Worm (Caenorhabditis elegans) whole organism, L1 larva: Measurements from ENCODE around the gene D2021.4.

Experiments used
- C34B4.2 ChIP-seq: sonication (generic microtip); optimal IDR thresholded peaks from 2 replicates; lab custom pipeline; 2017; ENCODE audit warnings: mild to moderate bottlenecking, missing genetic modification characterization, missing compliant biosample characterization
- F16B12.6 ChIP-seq: fragments of 150-350 bp; optimal IDR thresholded peaks from 2 replicates; lab custom pipeline; 2014; ENCODE audit warnings: missing biosample characterization, missing genetic modification characterization
- aha-1 ChIP-seq: fragments of 150-350 bp; optimal IDR thresholded peaks from 2 replicates; lab custom pipeline; 2014; ENCODE audit warnings: missing biosample characterization, missing genetic modification characterization
- alr-1 ChIP-seq: fragments of 200-800 bp; sonication (Bioruptor generic); optimal IDR thresholded peaks from 2 replicates; lab custom pipeline; 2018; ENCODE audit warnings: borderline replicate concordance, mild to moderate bottlenecking, missing genetic modification characterization, missing compliant biosample characterization
- ama-1 ChIP-seq: fragments of 150-350 bp; optimal IDR thresholded peaks from 2 replicates; lab custom pipeline; 2014
- blmp-1 ChIP-seq: fragments of 150-350 bp; optimal IDR thresholded peaks from 2 replicates; lab custom pipeline; 2014; ENCODE audit warnings: missing biosample characterization, missing genetic modification characterization
- ceh-63 ChIP-seq: fragments of 200-800 bp; sonication (Bioruptor generic); optimal IDR thresholded peaks from 2 replicates; lab custom pipeline; 2018; ENCODE audit warnings: mild to moderate bottlenecking, missing genetic modification characterization, missing compliant biosample characterization
- ceh-90 ChIP-seq: sonication (generic microtip); optimal IDR thresholded peaks from 2 replicates; lab custom pipeline; 2016; ENCODE audit warnings: missing genetic modification characterization, missing compliant biosample characterization
- dpl-1 ChIP-seq, 3 experiments: fragments of 150-350 bp in 2 of 3; sonication (generic microtip) in 1 of 3; optimal IDR thresholded peaks; 2 replicates each; lab custom pipeline; 2014 to 2017; ENCODE audit warnings: missing biosample characterization in 3 of 3, missing genetic modification characterization in 3 of 3, missing genetic modification reagents in 3 of 3
- dsc-1 ChIP-seq: sonication (generic microtip); optimal IDR thresholded peaks from 2 replicates; lab custom pipeline; 2016; ENCODE audit warnings: mild to moderate bottlenecking, missing genetic modification characterization, missing compliant biosample characterization
- efl-3 ChIP-seq: fragments of 200-800 bp; sonication (Bioruptor generic); optimal IDR thresholded peaks from 2 replicates; lab custom pipeline; 2018; ENCODE audit warnings: mild to moderate bottlenecking, missing genetic modification characterization, missing compliant biosample characterization
- egl-13 ChIP-seq: sonication (generic microtip); optimal IDR thresholded peaks from 2 replicates; lab custom pipeline; 2016; ENCODE audit warnings: missing genotype, missing genetic modification reagents, missing genetic modification characterization, missing compliant biosample characterization
- elt-2 ChIP-seq: sonication (generic microtip); optimal IDR thresholded peaks from 2 replicates; lab custom pipeline; 2016; ENCODE audit warnings: missing genetic modification characterization, mild to moderate bottlenecking, inconsistent platforms, missing compliant biosample characterization, missing genetic modification reagents
- ets-5 ChIP-seq: fragments of 200-800 bp; sonication (Bioruptor generic); IDR thresholded peaks from 2 replicates; pipeline ENCODE4 v1.3.6; 2022; ENCODE audit warnings: missing genetic modification characterization, missing compliant biosample characterization
- fkh-4 ChIP-seq: sonication (generic microtip); optimal IDR thresholded peaks from 2 replicates; lab custom pipeline; 2016; ENCODE audit warnings: missing compliant biosample characterization, missing genetic modification characterization, borderline replicate concordance
- fkh-8 ChIP-seq: sonication (generic microtip); optimal IDR thresholded peaks from 2 replicates; lab custom pipeline; 2016; ENCODE audit warnings: mild to moderate bottlenecking, missing genetic modification characterization, missing compliant biosample characterization
- grh-1 ChIP-seq: fragments of 200-800 bp; sonication (Bioruptor generic); IDR thresholded peaks from 2 replicates; pipeline ENCODE4 v1.3.6; 2022; ENCODE audit warnings: missing genetic modification reagents, missing genetic modification characterization, missing compliant biosample characterization
- hlh-17 ChIP-seq: fragments of 200-800 bp; sonication (Bioruptor generic); optimal IDR thresholded peaks from 2 replicates; lab custom pipeline; 2018; ENCODE audit warnings: missing genetic modification characterization, mild to moderate bottlenecking, missing compliant biosample characterization, moderate library complexity, borderline replicate concordance
- hpl-2 ChIP-seq: fragments of 150-350 bp; optimal IDR thresholded peaks from 2 replicates; lab custom pipeline; 2014; ENCODE audit warnings: missing biosample characterization, missing genetic modification reagents, missing genetic modification characterization
- irx-1 ChIP-seq: sonication (generic microtip); optimal IDR thresholded peaks from 2 replicates; lab custom pipeline; 2016; ENCODE audit warnings: missing genetic modification characterization, missing compliant biosample characterization
- jun-1 ChIP-seq: fragments of 150-350 bp; optimal IDR thresholded peaks from 2 replicates; lab custom pipeline; 2014; ENCODE audit warnings: missing biosample characterization, missing genetic modification reagents, missing genetic modification characterization
- lin-13 ChIP-seq: fragments of 150-350 bp; optimal IDR thresholded peaks from 2 replicates; lab custom pipeline; 2014; ENCODE audit warnings: missing biosample characterization, missing genetic modification reagents, missing genetic modification characterization
- lin-14 ChIP-seq: fragments of 200-800 bp; sonication (Bioruptor generic); optimal IDR thresholded peaks from 2 replicates; lab custom pipeline; 2018; ENCODE audit warnings: mild to moderate bottlenecking, missing genetic modification characterization, moderate library complexity, missing compliant biosample characterization
- lin-35 ChIP-seq, 2 experiments: fragments of 150-350 bp; optimal IDR thresholded peaks; 2 replicates each; lab custom pipeline; 2014; ENCODE audit warnings: missing biosample characterization in 2 of 2, missing genetic modification characterization in 2 of 2, missing genetic modification reagents in 2 of 2
- lin-39 ChIP-seq: fragments of 150-350 bp; optimal IDR thresholded peaks from 2 replicates; lab custom pipeline; 2014; ENCODE audit warnings: missing biosample characterization, missing genetic modification reagents, missing genetic modification characterization
- lsy-2 ChIP-seq, 2 experiments: fragments of 150-350 bp; optimal IDR thresholded peaks; 2 replicates each; lab custom pipeline; 2014; ENCODE audit warnings: missing biosample characterization in 2 of 2, missing genetic modification characterization in 2 of 2
- mab-9 ChIP-seq: fragments of 200-800 bp; sonication (Bioruptor generic); IDR thresholded peaks from 2 replicates; pipeline ENCODE4 v1.3.6; 2022; ENCODE audit warnings: missing genetic modification reagents, missing genetic modification characterization, missing compliant biosample characterization
- mdl-1 ChIP-seq, 2 experiments: fragments of 150-350 bp; optimal IDR thresholded peaks; 2 replicates each; lab custom pipeline; 2014 to 2017; ENCODE audit warnings: missing biosample characterization in 2 of 2, missing genetic modification characterization in 2 of 2, inconsistent platforms in 1 of 2
- mep-1 ChIP-seq: fragments of 150-350 bp; optimal IDR thresholded peaks from 2 replicates; lab custom pipeline; 2014; ENCODE audit warnings: missing biosample characterization, missing genetic modification characterization
- nhr-12 ChIP-seq: sonication (generic microtip); optimal IDR thresholded peaks from 2 replicates; lab custom pipeline; 2017; ENCODE audit warnings: missing biosample characterization, missing genetic modification characterization
- nhr-237 ChIP-seq: fragments of 150-350 bp; optimal IDR thresholded peaks from 2 replicates; lab custom pipeline; 2014; ENCODE audit warnings: missing biosample characterization, missing genetic modification characterization
- nhr-47 ChIP-seq: sonication (generic microtip); optimal IDR thresholded peaks from 2 replicates; lab custom pipeline; 2016; ENCODE audit warnings: mild to moderate bottlenecking, missing genetic modification characterization, moderate library complexity, missing compliant biosample characterization
- nhr-71 ChIP-seq: sonication (generic microtip); optimal IDR thresholded peaks from 2 replicates; lab custom pipeline; 2016; ENCODE audit warnings: mild to moderate bottlenecking, missing genetic modification characterization, moderate library complexity, missing compliant biosample characterization
- nhr-76 ChIP-seq: sonication (generic microtip); optimal IDR thresholded peaks from 2 replicates; lab custom pipeline; 2017; ENCODE audit warnings: missing biosample characterization, missing genetic modification characterization
- nhr-77 ChIP-seq: fragments of 150-350 bp; optimal IDR thresholded peaks from 2 replicates; lab custom pipeline; 2014; ENCODE audit warnings: missing biosample characterization, missing genetic modification characterization
- pax-3 ChIP-seq: fragments of 200-800 bp; sonication (Bioruptor generic); optimal IDR thresholded peaks from 2 replicates; lab custom pipeline; 2018; ENCODE audit warnings: mild to moderate bottlenecking, missing genetic modification characterization, moderate library complexity, missing compliant biosample characterization
- pqm-1 ChIP-seq: sonication (generic microtip); optimal IDR thresholded peaks from 3 replicates; lab custom pipeline; 2017; ENCODE audit warnings: missing biosample characterization, missing genetic modification characterization
- skn-1 ChIP-seq: fragments of 150-350 bp; optimal IDR thresholded peaks from 2 replicates; lab custom pipeline; 2014; ENCODE audit warnings: missing biosample characterization, missing genetic modification characterization
- snpc-4 ChIP-seq: fragments of 150-350 bp; optimal IDR thresholded peaks from 2 replicates; lab custom pipeline; 2014; ENCODE audit warnings: missing biosample characterization, missing genetic modification characterization
- snu-23 ChIP-seq: sonication (generic microtip); optimal IDR thresholded peaks from 2 replicates; lab custom pipeline; 2016; ENCODE audit warnings: missing genetic modification characterization, missing compliant biosample characterization
- sup-37 ChIP-seq: fragments of 200-800 bp; sonication (Bioruptor generic); optimal IDR thresholded peaks from 2 replicates; lab custom pipeline; 2018; ENCODE audit warnings: mild to moderate bottlenecking, missing genetic modification characterization, missing compliant biosample characterization
- swsn-7 ChIP-seq: sonication (generic microtip); optimal IDR thresholded peaks from 2 replicates; lab custom pipeline; 2016; ENCODE audit warnings: missing genetic modification characterization, missing compliant biosample characterization
- tlp-1 ChIP-seq: fragments of 150-350 bp; optimal IDR thresholded peaks from 2 replicates; lab custom pipeline; 2014; ENCODE audit warnings: missing biosample characterization, missing genetic modification characterization
- unc-130 ChIP-seq: fragments of 150-350 bp; optimal IDR thresholded peaks from 2 replicates; lab custom pipeline; 2017; ENCODE audit warnings: missing biosample characterization, missing genetic modification characterization, inconsistent platforms
- vab-15 ChIP-seq: sonication (generic microtip); optimal IDR thresholded peaks from 2 replicates; lab custom pipeline; 2017; ENCODE audit warnings: missing genotype, mild to moderate bottlenecking, missing genetic modification characterization, missing compliant biosample characterization
- xbp-1 ChIP-seq: sonication (generic microtip); optimal IDR thresholded peaks from 2 replicates; lab custom pipeline; 2016; ENCODE audit warnings: missing genetic modification characterization, missing compliant biosample characterization
- zag-1 ChIP-seq: fragments of 150-350 bp; optimal IDR thresholded peaks from 2 replicates; lab custom pipeline; 2014; ENCODE audit warnings: missing biosample characterization, missing genetic modification characterization
- zip-4 ChIP-seq: fragments of 200-800 bp; sonication (Bioruptor generic); optimal IDR thresholded peaks from 2 replicates; lab custom pipeline; 2018; ENCODE audit warnings: mild to moderate bottlenecking, missing genetic modification characterization, moderate library complexity, missing compliant biosample characterization
- ztf-11 ChIP-seq, 2 experiments: sonication (generic microtip); optimal IDR thresholded peaks; 2 replicates each; lab custom pipeline; 2016 to 2017; ENCODE audit warnings: missing genetic modification characterization in 2 of 2, missing biosample characterization in 1 of 2, missing compliant biosample characterization in 1 of 2
- ztf-4 ChIP-seq: fragments of 150-350 bp; optimal IDR thresholded peaks from 2 replicates; lab custom pipeline; 2014; ENCODE audit warnings: missing biosample characterization, missing genetic modification characterization

The D2021.4 gene

ce11 chrX:8550099-8550498 is 1.2 kb upstream of the D2021.4 start (continued):
- TF ChIP-seq unc-130 (tag; lab: Kevin White, UChicago), result no peak
- TF ChIP-seq irx-1 (tag; lab: Kevin White, UChicago), result no peak
- TF ChIP-seq fkh-4 (tag; lab: Kevin White, UChicago), result no peak
- no peak for TF ChIP-seq hpl-2 (GFP tag; lab: Kevin White, UChicago)
- TF ChIP-seq mdl-1 (tag; optimal IDR thresholded peaks at IDR 0.05; lab: Kevin White, UChicago), result peak in 1 of 2 experiments; percentile 85
- peak; percentile 75 for TF ChIP-seq blmp-1 (tag; lab: Kevin White, UChicago)
- no peak for TF ChIP-seq F16B12.6 (tag; lab: Kevin White, UChicago)
- TF ChIP-seq nhr-12 (tag; lab: Kevin White, UChicago), result no peak
- peak; percentile 63 for TF ChIP-seq grh-1 (GFP tag; lab: Robert Waterston, UW)
- peak; percentile 90 for TF ChIP-seq lin-14 (GFP tag; lab: Kevin White, UChicago)
- no peak for TF ChIP-seq tlp-1 (tag; lab: Kevin White, UChicago)
- TF ChIP-seq lin-35 (GFP tag; optimal IDR thresholded peaks at IDR 0.05; lab: Kevin White, UChicago), result peak; percentile 6 to 80
- no peak for TF ChIP-seq mab-9 (GFP tag; lab: Robert Waterston, UW)
- TF ChIP-seq ets-5 (GFP tag; lab: Robert Waterston, UW), result no peak
- peak; percentile 56 for TF ChIP-seq nhr-47 (tag; lab: Kevin White, UChicago)
- TF ChIP-seq lin-13, result peak; percentile 19
- TF ChIP-seq nhr-76 (tag; lab: Kevin White, UChicago), result no peak
- TF ChIP-seq ceh-63, result no peak
- TF ChIP-seq vab-15 (tag; lab: Kevin White, UChicago), result no peak
- TF ChIP-seq pqm-1 (tag; lab: Kevin White, UChicago), result no peak
- no peak for TF ChIP-seq alr-1 (tag; lab: Kevin White, UChicago)
- no peak for TF ChIP-seq hlh-17
- TF ChIP-seq fkh-8 (tag; lab: Kevin White, UChicago), result no peak
- TF ChIP-seq nhr-237 (tag; lab: Kevin White, UChicago), result peak; percentile 56
- peak; percentile 35 to 69 for TF ChIP-seq lsy-2 (tag; optimal IDR thresholded peaks at IDR 0.05; lab: Kevin White, UChicago)
- TF ChIP-seq jun-1 (tag; lab: Kevin White, UChicago), result peak; percentile 29
- TF ChIP-seq elt-2 (tag; lab: Kevin White, UChicago), result peak; percentile 32
- no peak for TF ChIP-seq C34B4.2 (tag; lab: Kevin White, UChicago)
- no peak for TF ChIP-seq aha-1 (tag; lab: Kevin White, UChicago)
- TF ChIP-seq nhr-77 (tag; lab: Kevin White, UChicago), result peak; percentile 45
- TF ChIP-seq snpc-4 (tag; lab: Kevin White, UChicago), result no peak
- no peak for TF ChIP-seq ztf-4 (tag; lab: Kevin White, UChicago)
- TF ChIP-seq snu-23 (GFP tag; lab: Kevin White, UChicago), result peak; percentile 79
- peak; percentile 79 for TF ChIP-seq mep-1
- TF ChIP-seq efl-3 (GFP tag; lab: Kevin White, UChicago), result no peak
- no peak for TF ChIP-seq dsc-1 (tag; lab: Kevin White, UChicago)
- peak; percentile 79 for TF ChIP-seq nhr-71
- no peak for TF ChIP-seq ceh-90

ce11 chrX:8545971-8546442 is 2.9 kb downstream of the D2021.4 start, which contains the start of gene sdha-1:
Gene sdha-1 (minus strand): TSS chrX:8546021.
- TF ChIP-seq nhr-237 (tag; lab: Kevin White, UChicago) (peak; percentile 41), egl-13 (tag; lab: Kevin White, UChicago) (peak; percentile 74), swsn-7 (tag; lab: Kevin White, UChicago) (peak; percentile 93), ama-1 (lab: Kevin White, UChicago) (no peak), dpl-1 (GFP tag; optimal IDR thresholded peaks at IDR 0.05; lab: Kevin White, UChicago) (peak; percentile 66 to 82 (median 79)), lin-35 (GFP tag; optimal IDR thresholded peaks at IDR 0.05; lab: Kevin White, UChicago) (peak; percentile 77 to 91), ets-5 (GFP tag; lab: Robert Waterston, UW) (no peak), lin-13 (peak; percentile 70), sup-37 (GFP tag; lab: Kevin White, UChicago) (no peak), hlh-17 (no peak), xbp-1 (tag; lab: Kevin White, UChicago) (peak; percentile 91), nhr-77 (tag; lab: Kevin White, UChicago) (peak; percentile 64), skn-1 (peak; percentile 79), zip-4 (GFP tag; lab: Kevin White, UChicago) (peak; percentile 53), ztf-11 (tag; optimal IDR thresholded peaks at IDR 0.05; lab: Kevin White, UChicago) (peak in 1 of 2 experiments; percentile 62), nhr-47 (tag; lab: Kevin White, UChicago) (peak; percentile 88), zag-1 (tag; lab: Kevin White, UChicago) (no peak), pqm-1 (tag; lab: Kevin White, UChicago) (no peak), lin-14 (GFP tag; lab: Kevin White, UChicago) (peak; percentile 97), C34B4.2 (tag; lab: Kevin White, UChicago) (no peak), pax-3 (tag; lab: Kevin White, UChicago) (peak; percentile 61), lin-39 (tag; lab: Kevin White, UChicago) (peak; percentile 63), blmp-1 (tag; lab: Kevin White, UChicago) (peak; percentile 89), mep-1 (peak; percentile 96)
